Fruit fly (Drosophila melanogaster): ENCODE data around the gene CG15423.

The CG15423 gene

dm6 chr2L:4028026-4028425 lies 22.2 kb downstream of the CG15423 start:
- TF ChIP-seq Met (GFP tag; optimal IDR thresholded peaks at IDR 0.05): peak; percentile 2
- TF ChIP-seq CG34406 (GFP tag; optimal IDR thresholded peaks at IDR 0.05): peak; percentile 11
- peak; percentile 18 for TF ChIP-seq OdsH (GFP tag; optimal IDR thresholded peaks at IDR 0.05)
- TF ChIP-seq CG31627 (GFP tag; optimal IDR thresholded peaks at IDR 0.05): no peak
- no peak for TF ChIP-seq CG11762 (GFP tag; optimal IDR thresholded peaks at IDR 0.05; ENCODE audit: insufficient read depth)
- peak; percentile 49 for TF ChIP-seq CG10669 (GFP tag; optimal IDR thresholded peaks at IDR 0.05)
- no peak for TF ChIP-seq Ets21C (GFP tag; optimal IDR thresholded peaks at IDR 0.05)
- peak; percentile 71 for TF ChIP-seq CG10631 (GFP tag; optimal IDR thresholded peaks at IDR 0.05)
- TF ChIP-seq dac (GFP tag; optimal IDR thresholded peaks at IDR 0.05): no peak
- TF ChIP-seq CG11294 (GFP tag; IDR thresholded peaks at IDR 0.05): no peak
- peak; percentile 56 for TF ChIP-seq CG3919 (GFP tag; optimal IDR thresholded peaks at IDR 0.05)
- TF ChIP-seq Ets96B (tag; optimal IDR thresholded peaks at IDR 0.05): peak; percentile 64
- no peak for TF ChIP-seq CG8319 (GFP tag; optimal IDR thresholded peaks at IDR 0.05)
- TF ChIP-seq CG6854 (GFP tag; optimal IDR thresholded peaks at IDR 0.05): no peak
- TF ChIP-seq ss (GFP tag; optimal IDR thresholded peaks at IDR 0.05): no peak
- no peak for TF ChIP-seq CG11902 (GFP tag; optimal IDR thresholded peaks at IDR 0.05)
- TF ChIP-seq CG9139 (GFP tag; optimal IDR thresholded peaks at IDR 0.05): no peak
- no peak for TF ChIP-seq vri (GFP tag; optimal IDR thresholded peaks at IDR 0.05)
- TF ChIP-seq CG6792 (GFP tag; optimal IDR thresholded peaks at IDR 0.05): no peak
- peak; percentile 61; the same call in 2 of the 3 replicates for TF ChIP-seq CG8119 (GFP tag; IDR thresholded peaks at IDR 0.05)
- TF ChIP-seq Blimp-1 (GFP tag; optimal IDR thresholded peaks at IDR 0.05): no peak
- no peak for TF ChIP-seq Hr4 (GFP tag; optimal IDR thresholded peaks at IDR 0.05)
- peak; percentile 9 for TF ChIP-seq Smox (GFP tag; optimal IDR thresholded peaks at IDR 0.05)
- peak in 1 of 2 experiments; percentile 1 for TF ChIP-seq salr (GFP tag; optimal IDR thresholded peaks at IDR 0.05)
- TF ChIP-seq Eip93F (GFP tag; optimal IDR thresholded peaks at IDR 0.05): no peak
- TF ChIP-seq CG16779 (tag; optimal IDR thresholded peaks at IDR 0.05): peak; percentile 47
- TF ChIP-seq CG7368 (GFP tag; optimal IDR thresholded peaks at IDR 0.05): no peak
- TF ChIP-seq CG6163 (GFP tag; IDR thresholded peaks at IDR 0.05): peak; percentile 78
- no peak for TF ChIP-seq Sox15 (GFP tag; optimal IDR thresholded peaks at IDR 0.05)
- TF ChIP-seq achi (GFP tag; optimal IDR thresholded peaks at IDR 0.05): peak; percentile 50
- peak; percentile 30 for TF ChIP-seq dsx (GFP tag; optimal IDR thresholded peaks at IDR 0.05; ENCODE audit: poor library complexity, severe bottlenecking)
- TF ChIP-seq lz (GFP tag; optimal IDR thresholded peaks at IDR 0.05): peak; percentile 46
- no peak for TF ChIP-seq Lpt (GFP tag; optimal IDR thresholded peaks at IDR 0.05)
- TF ChIP-seq CG3032 (tag; optimal IDR thresholded peaks at IDR 0.05): peak; percentile 36
- peak; percentile 72 for TF ChIP-seq Eip75B (GFP tag; optimal IDR thresholded peaks at IDR 0.05)
- no peak for TF ChIP-seq fd85E (GFP tag; optimal IDR thresholded peaks at IDR 0.05)
- peak; percentile 75 for TF ChIP-seq Sox14 (GFP tag; optimal IDR thresholded peaks at IDR 0.05)
- TF ChIP-seq fkh (GFP tag; optimal IDR thresholded peaks at IDR 0.05): no peak
- peak; percentile 5 for TF ChIP-seq topi (GFP tag; optimal IDR thresholded peaks at IDR 0.05)
- TF ChIP-seq Hr39 (GFP tag; optimal IDR thresholded peaks at IDR 0.05): peak; percentile 6
- no peak for TF ChIP-seq CG6808 (GFP tag; optimal IDR thresholded peaks at IDR 0.05)
- peak; percentile 43; the same call in 1 of the 3 replicates for TF ChIP-seq eg (GFP tag; IDR thresholded peaks at IDR 0.05)
- no peak for TF ChIP-seq CG8632 (GFP tag; optimal IDR thresholded peaks at IDR 0.05)
- no peak for TF ChIP-seq Hr38 (GFP tag; optimal IDR thresholded peaks at IDR 0.05)
- no peak for TF ChIP-seq pdm3 (GFP tag; optimal IDR thresholded peaks at IDR 0.05)
- peak; percentile 34 for TF ChIP-seq acj6 (GFP tag; optimal IDR thresholded peaks at IDR 0.05)
- TF ChIP-seq net (GFP tag; optimal IDR thresholded peaks at IDR 0.05): no peak
- TF ChIP-seq fd59A (GFP tag; optimal IDR thresholded peaks at IDR 0.05): peak; percentile 34
- peak; percentile 69 for TF ChIP-seq CG15336 (GFP tag; IDR thresholded peaks at IDR 0.05)
- TF ChIP-seq CG6276 (GFP tag; optimal IDR thresholded peaks at IDR 0.05): no peak
- peak; percentile 28 for TF ChIP-seq CG32006 (GFP tag; optimal IDR thresholded peaks at IDR 0.05)
- peak; percentile 84 for TF ChIP-seq Eip78C (GFP tag)
- TF ChIP-seq esn (GFP tag; optimal IDR thresholded peaks at IDR 0.05): peak; percentile 35

Measured in whole organism, prepupa.